Fruit fly (Drosophila melanogaster) whole organism, prepupa: ENCODE results near the gene CG14664.

Experiments
- Blimp-1 ChIP-seq: fragments of 200-800 bp; sonication (Bioruptor generic); optimal IDR thresholded peaks from 3 replicates; lab custom pipeline; 2017; ENCODE audit warnings: missing biosample characterization, missing genetic modification characterization, mild to moderate bottlenecking, moderate library complexity, missing genetic modification reagents
- CG10669 ChIP-seq: fragments of 200-800 bp; sonication (Bioruptor generic); optimal IDR thresholded peaks from 3 replicates; lab custom pipeline; 2018; ENCODE audit warnings: missing biosample characterization, mild to moderate bottlenecking, missing genetic modification characterization, moderate library complexity
- CG11294 ChIP-seq: fragments of 200-800 bp; sonication (Bioruptor generic); IDR thresholded peaks from 2 replicates; pipeline ENCODE4 v1.3.6; 2022; ENCODE audit warnings: missing biosample characterization, missing genetic modification characterization
- CG11762 ChIP-seq: fragments of 200-800 bp; sonication (Bioruptor generic); optimal IDR thresholded peaks from 3 replicates; lab custom pipeline; 2016; ENCODE audit warnings: missing biosample characterization, missing genetic modification characterization; ENCODE audit not compliant: insufficient read depth
- CG11902 ChIP-seq: fragments of 200-800 bp; sonication (Bioruptor generic); optimal IDR thresholded peaks from 3 replicates; lab custom pipeline; 2016; ENCODE audit warnings: missing biosample characterization, missing genetic modification characterization
- CG15336 ChIP-seq: fragments of 200-800 bp; sonication (Bioruptor generic); IDR thresholded peaks from 2 replicates; pipeline ENCODE4 v1.3.6; 2022; ENCODE audit warnings: missing biosample characterization, missing genetic modification characterization
- CG16779 ChIP-seq: fragments of 200-800 bp; sonication (Bioruptor generic); optimal IDR thresholded peaks from 3 replicates; lab custom pipeline; 2017; ENCODE audit warnings: missing biosample characterization, mild to moderate bottlenecking, missing genetic modification characterization
- CG3032 ChIP-seq: fragments of 200-800 bp; optimal IDR thresholded peaks from 2 replicates; lab custom pipeline; 2019; ENCODE audit warnings: missing biosample characterization, mild to moderate bottlenecking, missing genetic modification characterization, moderate library complexity
- CG31627 ChIP-seq: fragments of 200-800 bp; sonication (Bioruptor generic); optimal IDR thresholded peaks from 3 replicates; lab custom pipeline; 2016; ENCODE audit warnings: missing biosample characterization, missing genetic modification characterization
- CG34406 ChIP-seq: fragments of 200-800 bp; sonication (Bioruptor generic); optimal IDR thresholded peaks from 3 replicates; lab custom pipeline; 2016; ENCODE audit warnings: missing biosample characterization, missing genetic modification characterization
- CG3919 ChIP-seq: fragments of 200-800 bp; sonication (Bioruptor generic); optimal IDR thresholded peaks from 3 replicates; lab custom pipeline; 2016; ENCODE audit warnings: missing biosample characterization, missing genetic modification characterization
- CG4318 ChIP-seq: fragments of 200-800 bp; sonication (Bioruptor generic); optimal IDR thresholded peaks from 3 replicates; lab custom pipeline; 2017; ENCODE audit warnings: missing biosample characterization, mild to moderate bottlenecking, missing genetic modification characterization
- CG6276 ChIP-seq: fragments of 200-800 bp; sonication (Bioruptor generic); optimal IDR thresholded peaks from 2 replicates; lab custom pipeline; 2017; ENCODE audit warnings: missing biosample characterization, mild to moderate bottlenecking, missing genetic modification characterization
- CG6792 ChIP-seq: fragments of 200-800 bp; sonication (Bioruptor generic); optimal IDR thresholded peaks from 3 replicates; lab custom pipeline; 2016; ENCODE audit warnings: missing biosample characterization, missing genetic modification characterization
- CG6808 ChIP-seq: fragments of 200-800 bp; sonication (Bioruptor generic); optimal IDR thresholded peaks from 3 replicates; lab custom pipeline; 2017; ENCODE audit warnings: missing biosample characterization, missing genetic modification characterization, mild to moderate bottlenecking, moderate library complexity, missing genetic modification reagents
- CG6854 ChIP-seq: fragments of 200-800 bp; sonication (Bioruptor generic); optimal IDR thresholded peaks from 2 replicates; lab custom pipeline; 2017; ENCODE audit warnings: missing biosample characterization, mild to moderate bottlenecking, missing genetic modification characterization
- CG8119 ChIP-seq: fragments of 200-800 bp; sonication (Bioruptor generic); IDR thresholded peaks from 3 replicates; pipeline ENCODE4 v1.3.6; 2022; ENCODE audit warnings: missing biosample characterization, missing genetic modification characterization
- CG8319 ChIP-seq: fragments of 200-800 bp; sonication (Bioruptor generic); optimal IDR thresholded peaks from 3 replicates; lab custom pipeline; 2016; ENCODE audit warnings: missing biosample characterization, missing genetic modification characterization
- CG8632 ChIP-seq: fragments of 200-800 bp; sonication (Bioruptor generic); optimal IDR thresholded peaks from 3 replicates; lab custom pipeline; 2016; ENCODE audit warnings: missing biosample characterization, missing genetic modification characterization
- Eip75B ChIP-seq: fragments of 200-800 bp; sonication (Bioruptor generic); optimal IDR thresholded peaks from 3 replicates; lab custom pipeline; 2016; ENCODE audit warnings: missing biosample characterization, missing genetic modification characterization
- Eip93F ChIP-seq: fragments of 200-800 bp; sonication (Bioruptor generic); optimal IDR thresholded peaks from 2 replicates; lab custom pipeline; 2016; ENCODE audit warnings: missing biosample characterization, mild to moderate bottlenecking, missing genetic modification characterization
- Ets21C ChIP-seq: fragments of 200-800 bp; sonication (Bioruptor generic); optimal IDR thresholded peaks from 3 replicates; lab custom pipeline; 2016; ENCODE audit warnings: missing biosample characterization, missing genetic modification characterization
- Gug ChIP-seq: fragments of 200-800 bp; sonication (Bioruptor generic); IDR thresholded peaks from 2 replicates; pipeline ENCODE4 v1.3.6; 2022; ENCODE audit warnings: missing biosample characterization, missing genetic modification characterization
- Hr38 ChIP-seq: sonication (Bioruptor generic); optimal IDR thresholded peaks from 2 replicates; lab custom pipeline; 2016; ENCODE audit warnings: missing biosample characterization, missing genetic modification characterization
- Hr39 ChIP-seq: fragments of 200-800 bp; sonication (Bioruptor generic); optimal IDR thresholded peaks from 2 replicates; lab custom pipeline; 2016; ENCODE audit warnings: missing biosample characterization, missing genetic modification characterization
- Hr4 ChIP-seq: fragments of 200-800 bp; sonication (Bioruptor generic); optimal IDR thresholded peaks from 3 replicates; lab custom pipeline; 2016; ENCODE audit warnings: missing biosample characterization, missing genetic modification characterization
- Lpt ChIP-seq: fragments of 200-800 bp; sonication (Bioruptor generic); optimal IDR thresholded peaks from 3 replicates; lab custom pipeline; 2016; ENCODE audit warnings: missing biosample characterization, missing genetic modification characterization
- Met ChIP-seq: fragments of 200-800 bp; sonication (Bioruptor generic); optimal IDR thresholded peaks from 3 replicates; lab custom pipeline; 2016; ENCODE audit warnings: missing biosample characterization, missing genetic modification characterization
- OdsH ChIP-seq: fragments of 200-800 bp; sonication (Bioruptor generic); optimal IDR thresholded peaks from 3 replicates; lab custom pipeline; 2016; ENCODE audit warnings: missing biosample characterization, missing genetic modification characterization
- Smox ChIP-seq: fragments of 200-800 bp; sonication (Bioruptor generic); optimal IDR thresholded peaks from 3 replicates; lab custom pipeline; 2016; ENCODE audit warnings: missing biosample characterization, missing genetic modification characterization
- Sox102F ChIP-seq: fragments of 200-800 bp; sonication (Bioruptor generic); optimal IDR thresholded peaks from 2 replicates; lab custom pipeline; 2016; ENCODE audit warnings: missing biosample characterization, mild to moderate bottlenecking, missing genetic modification characterization
- achi ChIP-seq: fragments of 200-800 bp; sonication (Bioruptor generic); optimal IDR thresholded peaks from 3 replicates; lab custom pipeline; 2016; ENCODE audit warnings: missing biosample characterization, missing genetic modification characterization
- acj6 ChIP-seq: fragments of 200-800 bp; sonication (Bioruptor generic); optimal IDR thresholded peaks from 3 replicates; lab custom pipeline; 2016; ENCODE audit warnings: missing biosample characterization, missing genetic modification characterization
- cyc ChIP-seq: fragments of 200-800 bp; sonication (Bioruptor generic); optimal IDR thresholded peaks from 3 replicates; lab custom pipeline; 2016; ENCODE audit warnings: missing biosample characterization, missing genetic modification characterization
- dsx ChIP-seq: fragments of 200-800 bp; optimal IDR thresholded peaks from 3 replicates; lab custom pipeline; 2019; ENCODE audit warnings: missing biosample characterization, mild to moderate bottlenecking, missing genetic modification characterization, moderate library complexity; ENCODE audit not compliant: poor library complexity, severe bottlenecking
- eg ChIP-seq: fragments of 200-800 bp; sonication (Bioruptor generic); IDR thresholded peaks from 3 replicates; pipeline ENCODE4 v1.3.6; 2022; ENCODE audit warnings: missing biosample characterization, missing genetic modification characterization
- esn ChIP-seq: fragments of 200-800 bp; sonication (Bioruptor generic); optimal IDR thresholded peaks from 2 replicates; lab custom pipeline; 2016; ENCODE audit warnings: missing biosample characterization, mild to moderate bottlenecking, missing genetic modification characterization, moderate library complexity
- lz ChIP-seq: fragments of 200-800 bp; sonication (Bioruptor generic); optimal IDR thresholded peaks from 3 replicates; lab custom pipeline; 2016; ENCODE audit warnings: missing biosample characterization, missing genetic modification characterization
- net ChIP-seq: fragments of 200-800 bp; sonication (Bioruptor generic); optimal IDR thresholded peaks from 3 replicates; lab custom pipeline; 2016; ENCODE audit warnings: missing biosample characterization, missing genetic modification characterization
- salr ChIP-seq, 2 experiments: fragments of 200-800 bp; sonication (Bioruptor generic); optimal IDR thresholded peaks; 3 replicates each; lab custom pipeline; 2016 to 2018; ENCODE audit warnings: missing biosample characterization in 2 of 2, missing genetic modification characterization in 2 of 2, mild to moderate bottlenecking in 1 of 2
- spab ChIP-seq: fragments of 200-800 bp; sonication (Bioruptor generic); optimal IDR thresholded peaks from 2 replicates; lab custom pipeline; 2017; ENCODE audit warnings: missing biosample characterization, mild to moderate bottlenecking, missing genetic modification characterization, missing genetic modification reagents
- ss ChIP-seq, 2 experiments: fragments of 200-800 bp; sonication (Bioruptor generic); optimal IDR thresholded peaks; 2 replicates in 1 of 2; 3 replicates in 1 of 2; lab custom pipeline; 2017 to 2018; ENCODE audit warnings: mild to moderate bottlenecking in 2 of 2, missing biosample characterization in 2 of 2, missing genetic modification characterization in 2 of 2, moderate library complexity in 1 of 2
- topi ChIP-seq: fragments of 200-800 bp; sonication (Bioruptor generic); optimal IDR thresholded peaks from 3 replicates; lab custom pipeline; 2016; ENCODE audit warnings: missing biosample characterization, missing genetic modification characterization
- vri ChIP-seq: fragments of 200-800 bp; sonication (Bioruptor generic); optimal IDR thresholded peaks from 3 replicates; lab custom pipeline; 2016; ENCODE audit warnings: missing biosample characterization, mild to moderate bottlenecking, missing genetic modification characterization

The CG14664 gene

DNA sequence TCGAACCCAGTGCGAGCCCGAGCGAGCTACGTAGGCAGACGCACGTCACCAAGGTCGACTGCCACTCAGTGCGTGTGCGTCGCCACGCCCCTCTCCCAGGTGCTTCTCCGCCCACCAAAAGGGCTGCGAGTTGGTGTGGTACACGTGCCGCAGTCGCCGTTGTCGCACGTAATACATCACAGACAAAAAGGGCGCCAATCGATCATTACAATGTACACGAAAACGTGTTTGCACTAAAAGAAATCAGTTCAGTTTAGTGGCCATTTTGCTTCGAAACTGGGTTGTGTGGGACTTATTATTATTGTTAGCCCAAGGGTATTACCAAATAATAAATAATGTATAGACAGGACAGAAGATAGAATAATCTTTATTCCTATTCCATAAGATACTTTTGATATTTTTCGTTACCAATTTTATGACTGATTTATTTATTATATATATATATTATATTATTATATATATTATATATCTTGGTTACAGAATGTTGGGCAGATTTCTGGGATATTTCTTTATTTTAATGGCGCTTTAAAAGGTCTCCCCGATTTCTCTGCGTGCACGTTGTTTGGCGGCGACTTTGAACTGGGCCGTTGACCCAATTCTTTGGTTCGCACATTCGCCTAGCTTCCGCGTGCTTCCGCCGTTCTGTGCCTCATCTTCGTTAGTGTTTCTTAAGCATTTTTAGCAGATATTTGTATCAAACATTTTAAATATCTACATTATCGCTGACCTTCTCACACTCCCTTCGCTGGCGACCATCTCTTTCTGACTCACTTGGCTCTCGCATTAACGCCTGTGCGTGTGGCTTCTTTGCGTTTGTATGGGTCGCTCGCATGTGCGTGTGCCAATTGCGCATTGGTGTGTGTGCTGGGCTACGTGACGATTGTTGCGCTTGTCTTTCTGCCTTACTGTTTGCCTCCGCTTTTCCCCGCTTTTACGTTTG is 39.6 kb downstream of the CG14664 start (continued):
- TF ChIP-seq dsx (GFP tag; lab: Kevin White, UChicago): peak; percentile 84
- peak; percentile 18 for TF ChIP-seq CG6792
- TF ChIP-seq CG11294 (GFP tag; lab: Robert Waterston, UW): no peak; the same call in 1 of the 2 replicates
- peak; percentile 46 for TF ChIP-seq esn (GFP tag; lab: Kevin White, UChicago)
- TF ChIP-seq CG3032 (tag; lab: Kevin White, UChicago): peak; percentile 81
- TF ChIP-seq cyc (GFP tag; lab: Kevin White, UChicago): no peak
- TF ChIP-seq Hr4 (GFP tag; lab: Kevin White, UChicago): peak; percentile 46
- TF ChIP-seq CG34406 (GFP tag; lab: Kevin White, UChicago): peak; percentile 79
- TF ChIP-seq Gug (GFP tag; lab: Robert Waterston, UW): no peak; the same call in 1 of the 2 replicates
- peak; percentile 54 for TF ChIP-seq spab
- peak; percentile 4 for TF ChIP-seq Hr39 (GFP tag; lab: Kevin White, UChicago)
- TF ChIP-seq CG8632 (GFP tag; lab: Kevin White, UChicago): peak; percentile 73
- peak; percentile 14 for TF ChIP-seq acj6
- TF ChIP-seq Eip93F (GFP tag; lab: Kevin White, UChicago): no peak
- peak; percentile 26 for TF ChIP-seq topi (GFP tag; lab: Kevin White, UChicago)
- peak; percentile 11 for TF ChIP-seq CG11902 (GFP tag; lab: Kevin White, UChicago)
- TF ChIP-seq achi: peak; percentile 79
- peak; percentile 70; the same call in 2 of the 3 replicates for TF ChIP-seq CG8119
- TF ChIP-seq vri (GFP tag; lab: Kevin White, UChicago): peak; percentile 49
- TF ChIP-seq CG11762 (GFP tag; lab: Kevin White, UChicago): peak; percentile 37
- no peak for TF ChIP-seq Ets21C (GFP tag; lab: Kevin White, UChicago)
- peak; percentile 25 for TF ChIP-seq CG4318
- TF ChIP-seq CG8319 (GFP tag; lab: Kevin White, UChicago): peak; percentile 33
- peak; percentile 45 for TF ChIP-seq net (GFP tag; lab: Kevin White, UChicago)
- TF ChIP-seq CG10669 (GFP tag; lab: Kevin White, UChicago): peak; percentile 65
- peak; percentile 25 for TF ChIP-seq Blimp-1 (GFP tag; lab: Kevin White, UChicago)
- TF ChIP-seq Hr38 (GFP tag; lab: Kevin White, UChicago): no peak
- no peak for TF ChIP-seq CG6854
- no peak for TF ChIP-seq lz (GFP tag; lab: Kevin White, UChicago)
- peak; percentile 82 for TF ChIP-seq CG6808 (GFP tag; lab: Kevin White, UChicago)
- peak in 1 of 2 experiments; percentile 13 for TF ChIP-seq salr (GFP tag; optimal IDR thresholded peaks at IDR 0.05; lab: Kevin White, UChicago)
- TF ChIP-seq OdsH: peak; percentile 49
- TF ChIP-seq Sox102F (GFP tag; lab: Kevin White, UChicago): peak; percentile 15
- no peak for TF ChIP-seq Smox
- TF ChIP-seq Met (GFP tag; lab: Kevin White, UChicago): no peak

DNA sequence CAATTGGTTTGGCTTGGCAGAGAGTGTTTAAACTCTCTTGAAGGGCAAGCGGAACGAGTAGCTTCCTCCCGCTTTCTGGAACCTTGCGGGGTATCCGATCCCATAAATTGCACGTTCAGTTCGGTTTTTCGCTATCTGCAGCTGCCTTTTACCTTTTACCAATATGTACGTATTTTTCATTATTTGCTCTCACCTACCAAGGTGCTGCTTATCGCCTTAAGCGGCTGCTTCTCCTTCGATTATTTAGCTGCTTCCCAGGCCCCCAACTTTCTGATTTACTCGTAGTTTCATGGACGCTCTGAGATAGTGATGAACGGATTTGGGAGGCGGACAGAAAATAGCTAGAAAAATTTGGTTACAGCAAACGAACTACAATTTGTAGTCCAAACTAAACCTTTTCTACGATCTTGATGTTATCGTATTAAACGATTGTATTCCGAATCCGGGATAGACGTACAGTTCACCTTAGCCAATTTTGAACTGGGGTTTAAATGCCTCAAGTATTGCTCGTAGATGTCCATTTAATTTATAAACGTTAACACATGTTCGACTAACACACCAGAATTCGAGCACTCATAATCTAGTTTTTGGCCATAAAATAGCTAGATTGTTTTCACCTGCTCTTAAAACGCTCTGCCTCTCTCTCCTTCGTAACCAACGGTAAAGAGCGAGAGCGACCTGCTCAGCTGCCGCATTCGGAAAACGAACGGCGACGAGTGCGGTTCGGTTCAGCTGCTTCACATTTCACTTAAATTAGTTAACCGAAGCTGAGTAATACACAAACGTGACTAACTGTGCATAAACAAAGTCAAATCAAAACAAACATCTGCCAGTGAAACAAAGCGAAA is 40.5 kb downstream of the CG14664 start:
- no peak for TF ChIP-seq CG15336 (GFP tag; lab: Robert Waterston, UW)
- peak; percentile 47 for TF ChIP-seq OdsH
- peak; percentile 12 for TF ChIP-seq CG4318
- peak; percentile 43 for TF ChIP-seq Eip75B (GFP tag; lab: Kevin White, UChicago)
- TF ChIP-seq CG11294 (GFP tag; lab: Robert Waterston, UW): no peak
- no peak for TF ChIP-seq Hr38 (GFP tag; lab: Kevin White, UChicago)
- TF ChIP-seq Met (GFP tag; lab: Kevin White, UChicago): peak; percentile 55
- peak; percentile 50 for TF ChIP-seq Hr4 (GFP tag; lab: Kevin White, UChicago)
- peak; percentile 35 for TF ChIP-seq CG8319 (GFP tag; lab: Kevin White, UChicago)
- TF ChIP-seq CG31627: peak; percentile 49
- peak; percentile 62 for TF ChIP-seq CG6276 (GFP tag; lab: Kevin White, UChicago)
- TF ChIP-seq Lpt (GFP tag; lab: Kevin White, UChicago): no peak
- TF ChIP-seq ss (GFP tag; optimal IDR thresholded peaks at IDR 0.05; lab: Kevin White, UChicago): peak; percentile 13 to 31
- TF ChIP-seq topi (GFP tag; lab: Kevin White, UChicago): peak; percentile 58
- TF ChIP-seq acj6: peak; percentile 43
- no peak for TF ChIP-seq CG3919 (GFP tag; lab: Kevin White, UChicago)
- peak; percentile 25 for TF ChIP-seq CG11762 (GFP tag; lab: Kevin White, UChicago)
- peak; percentile 49 for TF ChIP-seq Hr39 (GFP tag; lab: Kevin White, UChicago)
- no peak for TF ChIP-seq eg (GFP tag; lab: Robert Waterston, UW)
- TF ChIP-seq spab: peak; percentile 43
- peak; percentile 6 for TF ChIP-seq CG16779 (tag; lab: Kevin White, UChicago)
- peak; percentile 52 for TF ChIP-seq CG10669 (GFP tag; lab: Kevin White, UChicago)
